Fruit fly (Drosophila melanogaster): ENCODE data around the gene CG17292.
A peak's percentile ranks its signal among the peaks of the same experiment; 100 is the strongest.

Gene CG17292

DNA sequence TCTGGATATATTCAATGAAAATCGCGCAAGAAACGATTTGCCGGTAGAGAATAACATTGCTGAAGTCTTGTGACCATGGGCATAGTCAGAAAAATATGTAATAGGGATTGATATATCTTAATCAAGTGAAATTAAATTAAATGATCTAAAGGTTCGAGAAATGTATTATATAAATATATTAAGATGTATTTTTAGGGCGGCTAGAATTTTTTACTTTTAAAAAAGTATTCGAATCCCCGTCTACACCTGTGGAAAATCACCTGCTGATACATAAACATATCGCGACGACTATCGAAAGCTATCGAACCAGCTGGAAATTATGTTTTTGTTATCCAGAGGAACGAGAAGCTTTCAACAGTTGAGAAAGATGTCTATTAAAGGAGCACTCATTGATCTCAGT is 6.5 kb downstream of the CG17292 start, which contains the start of the genes CG13390 and CG17294 (continued):
- TF ChIP-seq D (optimal IDR thresholded peaks at IDR 0.05) = no peak
- TF ChIP-seq D (GFP tag; optimal IDR thresholded peaks at IDR 0.05) = peak; percentile 99
- TF ChIP-seq en (GFP tag; optimal IDR thresholded peaks at IDR 0.05) = peak; percentile 79
- peak; percentile 88 for TF ChIP-seq slp2 (GFP tag; optimal IDR thresholded peaks at IDR 0.05)
- peak; percentile 92 for TF ChIP-seq NK7.1 (GFP tag; optimal IDR thresholded peaks at IDR 0.05)
- peak; percentile 97 for TF ChIP-seq ac (GFP tag; optimal IDR thresholded peaks at IDR 0.05)
- peak; percentile 69 for TF ChIP-seq Myb (GFP tag; optimal IDR thresholded peaks at IDR 0.05)
- TF ChIP-seq MESR4 (GFP tag; optimal IDR thresholded peaks at IDR 0.05) = peak; percentile 82
- peak; percentile 99 for TF ChIP-seq cas (GFP tag; IDR thresholded peaks at IDR 0.05)
- TF ChIP-seq CG10321 (GFP tag; IDR thresholded peaks at IDR 0.05) = peak; percentile 90
- TF ChIP-seq bsh (GFP tag; optimal IDR thresholded peaks at IDR 0.05) = peak; percentile 97 to 100
- TF ChIP-seq CG8359 (GFP tag; optimal IDR thresholded peaks at IDR 0.05; ENCODE audit: borderline replicate concordance) = peak; percentile 95
- peak; percentile 99 for TF ChIP-seq grau (tag; optimal IDR thresholded peaks at IDR 0.05)
- peak; percentile 89 for TF ChIP-seq sima (GFP tag; optimal IDR thresholded peaks at IDR 0.05)
- TF ChIP-seq CG1647 (GFP tag; optimal IDR thresholded peaks at IDR 0.05) = peak; percentile 95
- peak; percentile 99 for TF ChIP-seq gsb-n (tag; optimal IDR thresholded peaks at IDR 0.05)
- TF ChIP-seq CG10431 (GFP tag; optimal IDR thresholded peaks at IDR 0.05) = peak; percentile 97
- TF ChIP-seq nerfin-2 (GFP tag; IDR thresholded peaks at IDR 0.05; ENCODE audit: partially characterized antibody) = peak; percentile 75; the same call in 1 of the 2 replicates
- peak; percentile 100 for TF ChIP-seq Awh (GFP tag; IDR thresholded peaks at IDR 0.05)
- peak; percentile 79 for TF ChIP-seq Scr (GFP tag; IDR thresholded peaks at IDR 0.05; ENCODE audit: partially characterized antibody)
- TF ChIP-seq CG16813 (GFP tag; IDR thresholded peaks at IDR 0.05; ENCODE audit: partially characterized antibody) = peak; percentile 68
- TF ChIP-seq CkIIα-i1 (GFP tag; IDR thresholded peaks at IDR 0.05) = peak; percentile 98
- TF ChIP-seq CG10543 (GFP tag; optimal IDR thresholded peaks at IDR 0.05) = peak; percentile 98
- TF ChIP-seq CG11456 (GFP tag; IDR thresholded peaks at IDR 0.05) = peak; percentile 99
- TF ChIP-seq odd (GFP tag; optimal IDR thresholded peaks at IDR 0.05) = peak; percentile 99
- TF ChIP-seq CG8089 (GFP tag; optimal IDR thresholded peaks at IDR 0.05) = peak; percentile 81
- peak; percentile 99 for TF ChIP-seq CG31224 (GFP tag; IDR thresholded peaks at IDR 0.05)
- peak; percentile 97 for TF ChIP-seq CG3065 (GFP tag; optimal IDR thresholded peaks at IDR 0.05)
- TF ChIP-seq tap (tag; optimal IDR thresholded peaks at IDR 0.05) = peak; percentile 100
- peak; percentile 98 for TF ChIP-seq org-1 (GFP tag; optimal IDR thresholded peaks at IDR 0.05)
- TF ChIP-seq CG4404 (GFP tag; IDR thresholded peaks at IDR 0.05) = peak; percentile 99
- no peak for TF ChIP-seq mld (GFP tag; IDR thresholded peaks at IDR 0.05; ENCODE audit: partially characterized antibody)
- TF ChIP-seq CG12236 (GFP tag; optimal IDR thresholded peaks at IDR 0.05) = peak; percentile 85
- TF ChIP-seq tgo (GFP tag; IDR thresholded peaks at IDR 0.05) = peak; percentile 100
- peak; percentile 99 for TF ChIP-seq Oaz (GFP tag; IDR thresholded peaks at IDR 0.05)
- TF ChIP-seq CG34422 (GFP tag; IDR thresholded peaks at IDR 0.05) = peak; percentile 100
- peak; percentile 100 for TF ChIP-seq vvl (GFP tag; IDR thresholded peaks at IDR 0.05)
- peak; percentile 100 for TF ChIP-seq gem (tag; optimal IDR thresholded peaks at IDR 0.05)
- peak; percentile 99 for TF ChIP-seq Rx (GFP tag; IDR thresholded peaks at IDR 0.05)
- TF ChIP-seq Tbp (GFP tag; optimal IDR thresholded peaks at IDR 0.05) = no peak
- peak; percentile 71 for TF ChIP-seq CG3163 (GFP tag; optimal IDR thresholded peaks at IDR 0.05)
- TF ChIP-seq gfzf (GFP tag; optimal IDR thresholded peaks at IDR 0.05) = no peak
- peak; percentile 54 for TF ChIP-seq Dp (GFP tag; optimal IDR thresholded peaks at IDR 0.05)
- peak; percentile 96 for TF ChIP-seq Camta (GFP tag; optimal IDR thresholded peaks at IDR 0.05)
- peak; percentile 94 for TF ChIP-seq CG10274 (GFP tag; optimal IDR thresholded peaks at IDR 0.05)
- TF ChIP-seq Gug (GFP tag; IDR thresholded peaks at IDR 0.05) = peak; percentile 99
- TF ChIP-seq CG10654 (GFP tag; optimal IDR thresholded peaks at IDR 0.05) = peak; percentile 99
- TF ChIP-seq Doc2 (GFP tag; IDR thresholded peaks at IDR 0.05) = peak; percentile 98
- TF ChIP-seq sr (GFP tag; IDR thresholded peaks at IDR 0.05) = peak; percentile 98
- peak; percentile 100 for TF ChIP-seq CG11085 (GFP tag; IDR thresholded peaks at IDR 0.05)
- TF ChIP-seq so (GFP tag; IDR thresholded peaks at IDR 0.05) = peak; percentile 100
- TF ChIP-seq CG3995 (GFP tag; optimal IDR thresholded peaks at IDR 0.05) = peak; percentile 90
